Fruit fly (Drosophila melanogaster): ENCODE data around the gene MAPk-Ak2.
A peak's percentile ranks its signal among the peaks of the same experiment; 100 is the strongest.

The MAPk-Ak2 gene

dm6 chrX:5766732-5767131, 2.7 kb upstream of the MAPk-Ak2 start:
- TF ChIP-seq CG8632 (GFP tag; optimal IDR thresholded peaks at IDR 0.05) (no peak), Hr38 (GFP tag; optimal IDR thresholded peaks at IDR 0.05) (no peak), fd85E (GFP tag; optimal IDR thresholded peaks at IDR 0.05) (no peak), Eip78C (GFP tag) (peak; percentile 8)

dm6 chrX:5763443-5764000, 481 bp downstream of the MAPk-Ak2 start:
- TF ChIP-seq CG6163 (GFP tag; IDR thresholded peaks at IDR 0.05) (0 out of 3 replicates have a peak, but pooled peaks have one; percentile 5), CG15336 (GFP tag; IDR thresholded peaks at IDR 0.05) (peak; percentile 12; the same call in 1 of the 2 replicates), Hr38 (GFP tag; optimal IDR thresholded peaks at IDR 0.05) (no peak), CG3919 (GFP tag; optimal IDR thresholded peaks at IDR 0.05) (no peak), fd85E (GFP tag; optimal IDR thresholded peaks at IDR 0.05) (no peak)

- TF ChIP-seq CG11762 (GFP tag; optimal IDR thresholded peaks at IDR 0.05; ENCODE audit: insufficient read depth), result no peak
- peak; percentile 39 for TF ChIP-seq vri (GFP tag; optimal IDR thresholded peaks at IDR 0.05)
- no peak for TF ChIP-seq svp (GFP tag)
- no peak for TF ChIP-seq CG4318 (GFP tag; optimal IDR thresholded peaks at IDR 0.05)
- no peak for TF ChIP-seq Sox102F (GFP tag; optimal IDR thresholded peaks at IDR 0.05)
These were observed 7.9 kb downstream of the MAPk-Ak2 start for dm6 chrX:5756146-5756545.

dm6 chrX:5754837-5755828, 8.9 kb downstream of the MAPk-Ak2 start, which contains the start of the genes lin-52 and CG15771:
Gene lin-52, minus strand, starts transcription at chrX:5754958.
Gene CG15771, plus strand, starts transcription at chrX:5755574.
- TF ChIP-seq achi (GFP tag; optimal IDR thresholded peaks at IDR 0.05) (peak; percentile 95), Ets96B (tag; optimal IDR thresholded peaks at IDR 0.05) (peak; percentile 93), CG15336 (GFP tag; IDR thresholded peaks at IDR 0.05) (peak; percentile 98), CG11902 (GFP tag; optimal IDR thresholded peaks at IDR 0.05) (peak; percentile 89), dac (GFP tag; optimal IDR thresholded peaks at IDR 0.05) (peak; percentile 96), Hr39 (GFP tag; optimal IDR thresholded peaks at IDR 0.05) (peak; percentile 88), CG8119 (GFP tag; IDR thresholded peaks at IDR 0.05) (peak; percentile 98), fd59A (GFP tag; optimal IDR thresholded peaks at IDR 0.05) (peak; percentile 94), CG8632 (GFP tag; optimal IDR thresholded peaks at IDR 0.05) (peak; percentile 94), lz (GFP tag; optimal IDR thresholded peaks at IDR 0.05) (peak; percentile 95), Smox (GFP tag; optimal IDR thresholded peaks at IDR 0.05) (peak; percentile 93), spab (GFP tag; optimal IDR thresholded peaks at IDR 0.05) (peak; percentile 93), CG6276 (GFP tag; optimal IDR thresholded peaks at IDR 0.05) (peak; percentile 96), CG9139 (GFP tag; optimal IDR thresholded peaks at IDR 0.05) (peak; percentile 95), CG16779 (tag; optimal IDR thresholded peaks at IDR 0.05) (peak; percentile 93), Sox14 (GFP tag; optimal IDR thresholded peaks at IDR 0.05) (peak; percentile 91), CG11294 (GFP tag; IDR thresholded peaks at IDR 0.05) (peak; percentile 93), OdsH (GFP tag; optimal IDR thresholded peaks at IDR 0.05) (peak; percentile 96), svp (GFP tag) (peak; percentile 97), CG6808 (GFP tag; optimal IDR thresholded peaks at IDR 0.05) (peak; percentile 98), CG31627 (GFP tag; optimal IDR thresholded peaks at IDR 0.05) (peak; percentile 92), CG3919 (GFP tag; optimal IDR thresholded peaks at IDR 0.05) (peak; percentile 94), ss (GFP tag; optimal IDR thresholded peaks at IDR 0.05) (peak; percentile 96 to 97), Lpt (GFP tag; optimal IDR thresholded peaks at IDR 0.05) (peak; percentile 94), Blimp-1 (GFP tag; optimal IDR thresholded peaks at IDR 0.05) (peak; percentile 92), CG34406 (GFP tag; optimal IDR thresholded peaks at IDR 0.05) (peak; percentile 94), salr (GFP tag; optimal IDR thresholded peaks at IDR 0.05) (peak; percentile 83 to 92), CG32006 (GFP tag; optimal IDR thresholded peaks at IDR 0.05) (peak; percentile 97), esn (GFP tag; optimal IDR thresholded peaks at IDR 0.05) (peak; percentile 96), Ets21C (GFP tag; optimal IDR thresholded peaks at IDR 0.05) (peak; percentile 86), CG7368 (GFP tag; optimal IDR thresholded peaks at IDR 0.05) (peak; percentile 91), CG1621 (tag; optimal IDR thresholded peaks at IDR 0.05) (peak; percentile 83), Eip93F (GFP tag; optimal IDR thresholded peaks at IDR 0.05) (peak; percentile 94), acj6 (GFP tag; optimal IDR thresholded peaks at IDR 0.05) (peak; percentile 96), fd85E (GFP tag; optimal IDR thresholded peaks at IDR 0.05) (peak; percentile 89), vri (GFP tag; optimal IDR thresholded peaks at IDR 0.05) (peak; percentile 91)

All from whole organism, prepupa.